Worm (Caenorhabditis elegans) whole organism, late embryonic: ENCODE data around the gene pccb-1.

Experiments used
- C38D4.7 ChIP-seq: fragments of 200-800 bp; sonication (Bioruptor generic); optimal IDR thresholded peaks from 2 replicates; lab custom pipeline; 2018; ENCODE audit warnings: mild to moderate bottlenecking, missing genetic modification characterization, moderate library complexity, missing compliant biosample characterization
- F13H6.1 ChIP-seq: sonication (generic microtip); optimal IDR thresholded peaks from 2 replicates; lab custom pipeline; 2016; ENCODE audit warnings: missing genetic modification characterization, missing compliant biosample characterization
- K09A11.1 ChIP-seq: sonication (generic microtip); optimal IDR thresholded peaks from 2 replicates; lab custom pipeline; 2017; ENCODE audit warnings: antibody characterized with exemption, mild to moderate bottlenecking, missing genetic modification characterization, missing compliant biosample characterization; ENCODE audit not compliant: insufficient read depth
- T23F11.4 ChIP-seq: fragments of 200-800 bp; sonication (Bioruptor generic); optimal IDR thresholded peaks from 2 replicates; lab custom pipeline; 2018; ENCODE audit warnings: mild to moderate bottlenecking, missing genetic modification characterization, missing compliant biosample characterization
- ama-1 ChIP-seq: fragments of 150-350 bp; optimal IDR thresholded peaks from 2 replicates; lab custom pipeline; 2014
- ceh-18 ChIP-seq: sonication (generic microtip); optimal IDR thresholded peaks from 2 replicates; lab custom pipeline; 2016; ENCODE audit warnings: missing genetic modification characterization, missing compliant biosample characterization
- ceh-22 ChIP-seq: sonication (generic microtip); optimal IDR thresholded peaks from 2 replicates; lab custom pipeline; 2017; ENCODE audit warnings: missing biosample characterization, missing genetic modification characterization
- ceh-31 ChIP-seq: sonication (generic microtip); optimal IDR thresholded peaks from 2 replicates; lab custom pipeline; 2016; ENCODE audit warnings: missing genetic modification characterization, missing compliant biosample characterization
- ceh-34 ChIP-seq: sonication (generic microtip); optimal IDR thresholded peaks from 2 replicates; lab custom pipeline; 2016; ENCODE audit warnings: mild to moderate bottlenecking, missing genetic modification characterization, missing compliant biosample characterization
- ceh-45 ChIP-seq: fragments of 200-800 bp; sonication (Bioruptor generic); IDR thresholded peaks from 2 replicates; pipeline ENCODE4 v1.3.6; 2022; ENCODE audit warnings: missing genetic modification reagents, missing genetic modification characterization, missing compliant biosample characterization
- ceh-48 ChIP-seq: sonication (generic microtip); optimal IDR thresholded peaks from 2 replicates; lab custom pipeline; 2016; ENCODE audit warnings: missing genetic modification characterization, inconsistent platforms, missing compliant biosample characterization
- che-1 ChIP-seq: sonication (generic microtip); optimal IDR thresholded peaks from 2 replicates; lab custom pipeline; 2016; ENCODE audit warnings: mild to moderate bottlenecking, missing genetic modification characterization, missing compliant biosample characterization
- dve-1 ChIP-seq: sonication (generic microtip); optimal IDR thresholded peaks from 2 replicates; lab custom pipeline; 2017; ENCODE audit warnings: antibody characterized with exemption, mild to moderate bottlenecking, missing genetic modification characterization, missing compliant biosample characterization
- elt-2 ChIP-seq: sonication (generic microtip); optimal IDR thresholded peaks from 2 replicates; lab custom pipeline; 2016; ENCODE audit warnings: missing genetic modification reagents, missing genetic modification characterization, missing compliant biosample characterization
- hlh-13 ChIP-seq: fragments of 200-800 bp; sonication (Bioruptor generic); optimal IDR thresholded peaks from 2 replicates; lab custom pipeline; 2018; ENCODE audit warnings: mild to moderate bottlenecking, missing genetic modification characterization, missing compliant biosample characterization
- hlh-30 ChIP-seq: sonication (generic microtip); optimal IDR thresholded peaks from 2 replicates; lab custom pipeline; 2017; ENCODE audit warnings: antibody characterized with exemption, missing genetic modification characterization, missing compliant biosample characterization; ENCODE audit not compliant: insufficient read depth
- hlh-6 ChIP-seq: sonication (generic microtip); optimal IDR thresholded peaks from 2 replicates; lab custom pipeline; 2016; ENCODE audit warnings: missing genotype, missing genetic modification characterization, missing compliant biosample characterization
- mec-3 ChIP-seq: sonication (generic microtip); optimal IDR thresholded peaks from 2 replicates; lab custom pipeline; 2016; ENCODE audit warnings: borderline replicate concordance, missing genetic modification characterization, missing compliant biosample characterization
- nfya-1 ChIP-seq: sonication (generic microtip); optimal IDR thresholded peaks from 2 replicates; lab custom pipeline; 2017; ENCODE audit warnings: missing genetic modification characterization, mild to moderate bottlenecking, missing compliant biosample characterization, antibody characterized with exemption, moderate library complexity
- pag-3 ChIP-seq: sonication (generic microtip); optimal IDR thresholded peaks from 2 replicates; lab custom pipeline; 2016; ENCODE audit warnings: missing compliant biosample characterization, missing genetic modification characterization, borderline replicate concordance
- pat-9 ChIP-seq: fragments of 200-800 bp; sonication (Bioruptor generic); optimal IDR thresholded peaks from 2 replicates; lab custom pipeline; 2018; ENCODE audit warnings: mild to moderate bottlenecking, missing genetic modification characterization, moderate library complexity, missing compliant biosample characterization
- pha-2 ChIP-seq: sonication (generic microtip); optimal IDR thresholded peaks from 2 replicates; lab custom pipeline; 2017; ENCODE audit warnings: mild to moderate bottlenecking, missing genetic modification characterization, missing compliant biosample characterization
- ref-2 ChIP-seq: sonication (generic microtip); optimal IDR thresholded peaks from 2 replicates; lab custom pipeline; 2016; ENCODE audit warnings: missing genetic modification characterization, missing compliant biosample characterization
- sdc-2 ChIP-seq: sonication (generic microtip); optimal IDR thresholded peaks from 2 replicates; lab custom pipeline; 2016; ENCODE audit warnings: missing genotype, missing genetic modification characterization, missing compliant biosample characterization
- tbx-2 ChIP-seq: sonication (generic microtip); optimal IDR thresholded peaks from 2 replicates; lab custom pipeline; 2016; ENCODE audit warnings: missing genetic modification characterization, missing compliant biosample characterization
- ttx-3 ChIP-seq: sonication (generic microtip); optimal IDR thresholded peaks from 2 replicates; lab custom pipeline; 2016; ENCODE audit warnings: missing genetic modification reagents, missing genetic modification characterization, missing compliant biosample characterization
- unc-3 ChIP-seq, 2 experiments: fragments of 200-800 bp in 1 of 2; sonication (Bioruptor generic) in 1 of 2; sonication (generic microtip) in 1 of 2; conservative IDR thresholded peaks in 1 of 2; optimal IDR thresholded peaks in 1 of 2; 2 replicates each; pipeline versions ENCODE4 v1.3.6 to Lab custom; 2016 to 2022; ENCODE audit warnings: missing compliant biosample characterization in 2 of 2, missing genetic modification characterization in 2 of 2, missing genetic modification reagents in 1 of 2
- unc-55 ChIP-seq: sonication (generic microtip); optimal IDR thresholded peaks from 2 replicates; lab custom pipeline; 2017; ENCODE audit warnings: missing biosample characterization, missing genetic modification reagents, missing genetic modification characterization

pccb-1 gene

ce11 chrX:3115134-3116032 is 26.0 kb downstream of the pccb-1 start:
- TF ChIP-seq unc-55 (GFP tag; lab: Kevin White, UChicago) (no peak), ceh-31 (tag; lab: Kevin White, UChicago) (no peak), nfya-1 (tag; lab: Kevin White, UChicago) (no peak), dve-1 (tag; lab: Kevin White, UChicago) (no peak), pag-3 (tag; lab: Kevin White, UChicago) (no peak), elt-2 (tag; lab: Kevin White, UChicago) (peak; percentile 27), ama-1 (no peak), mec-3 (tag; lab: Kevin White, UChicago) (peak; percentile 34), ceh-45 (GFP tag; lab: Robert Waterston, UW) (no peak), hlh-30 (peak; percentile 7)

- TF ChIP-seq ceh-31 (tag; lab: Kevin White, UChicago): peak; percentile 74
- peak; percentile 67 for TF ChIP-seq tbx-2 (tag; lab: Kevin White, UChicago)
- peak; percentile 83 for TF ChIP-seq ceh-18 (tag; lab: Kevin White, UChicago)
- no peak for TF ChIP-seq C38D4.7 (GFP tag; lab: Kevin White, UChicago)
- no peak for TF ChIP-seq unc-55 (GFP tag; lab: Kevin White, UChicago)
- TF ChIP-seq ama-1: no peak
- peak; percentile 4 for TF ChIP-seq pat-9
- TF ChIP-seq hlh-6 (tag; lab: Kevin White, UChicago): no peak
- peak; percentile 51 for TF ChIP-seq nfya-1 (tag; lab: Kevin White, UChicago)
- TF ChIP-seq ref-2 (tag; lab: Kevin White, UChicago): peak; percentile 24
- no peak for TF ChIP-seq T23F11.4 (GFP tag; lab: Kevin White, UChicago)
- no peak for TF ChIP-seq unc-3 (GFP tag; conservative IDR thresholded peaks at IDR 0.05; lab: Robert Waterston, UW)
- TF ChIP-seq unc-3 (tag; optimal IDR thresholded peaks at IDR 0.05; lab: Kevin White, UChicago): no peak
- no peak for TF ChIP-seq F13H6.1 (tag; lab: Kevin White, UChicago)
- peak; percentile 30 for TF ChIP-seq ceh-34 (tag; lab: Kevin White, UChicago)
- TF ChIP-seq pha-2 (tag; lab: Kevin White, UChicago): no peak
Measured at ce11 chrX:3116033-3116876, 26.9 kb downstream of the pccb-1 start, which contains the start of gene mai-1. Gene mai-1 (minus strand): TSS chrX:3116589.

DNA sequence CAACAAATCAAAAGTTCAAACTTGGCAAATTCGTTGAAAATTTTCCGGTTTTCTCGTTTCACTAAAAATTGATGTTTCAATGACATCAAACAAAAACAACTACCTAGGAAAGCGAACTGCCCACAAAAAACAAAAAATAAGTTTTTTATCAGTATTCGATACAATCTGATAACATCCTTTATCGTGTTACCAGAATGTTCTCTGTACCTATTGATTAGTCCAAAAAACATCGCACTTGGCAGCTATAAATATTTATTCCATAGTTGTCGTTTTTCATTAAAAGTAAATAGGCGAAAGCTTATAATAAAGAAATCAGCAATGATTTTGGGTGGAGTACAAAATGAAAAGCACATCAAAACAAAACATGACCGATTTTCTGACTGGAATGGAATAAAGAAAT is 27.9 kb downstream of the pccb-1 start:
- TF ChIP-seq elt-2 (tag; lab: Kevin White, UChicago) (peak; percentile 87), sdc-2 (tag; lab: Kevin White, UChicago) (no peak)
- TF ChIP-seq, all 69 proteins: peak for 1

DNA sequence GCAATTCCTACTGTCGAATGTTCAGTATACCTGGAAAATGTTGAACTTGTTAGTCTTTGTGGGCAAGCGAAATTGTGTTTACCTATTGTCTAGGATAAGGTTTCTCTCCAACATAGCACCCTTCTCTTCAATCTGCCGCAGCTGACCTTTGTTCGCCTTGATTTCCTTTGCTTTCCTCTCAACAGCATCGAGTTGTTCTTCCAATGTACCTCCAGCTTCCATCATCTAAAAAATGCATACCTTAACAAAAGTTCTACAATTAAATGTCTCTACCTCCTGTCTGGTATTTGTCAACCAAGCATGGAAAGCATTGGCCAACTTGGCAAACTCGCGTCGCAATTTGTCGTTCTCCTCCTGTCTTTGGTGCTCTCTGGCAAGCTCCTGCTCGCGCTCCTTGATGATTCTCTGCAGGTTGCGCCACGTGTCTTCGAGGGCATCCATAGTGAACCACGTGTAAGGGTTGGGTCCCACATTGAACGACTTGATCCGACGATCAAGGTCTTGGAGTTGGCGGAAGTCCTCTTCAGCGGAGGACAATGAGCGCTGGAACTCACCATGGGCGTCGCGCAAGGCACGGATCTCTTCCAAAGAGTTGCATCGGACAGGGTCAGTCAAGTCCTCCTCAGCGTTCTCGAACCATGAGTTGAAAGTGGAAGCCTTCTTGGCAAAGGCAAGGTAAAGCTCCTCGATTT is 29.4 kb downstream of the pccb-1 start:
- no peak for TF ChIP-seq ceh-45 (GFP tag; lab: Robert Waterston, UW)
- no peak for TF ChIP-seq ceh-48 (tag; lab: Kevin White, UChicago)
- TF ChIP-seq hlh-13 (GFP tag; lab: Kevin White, UChicago): no peak
- no peak for TF ChIP-seq dve-1 (tag; lab: Kevin White, UChicago)
- TF ChIP-seq ceh-22 (tag; lab: Kevin White, UChicago): no peak
- no peak for TF ChIP-seq ttx-3 (tag; lab: Kevin White, UChicago)
- no peak for TF ChIP-seq elt-2 (tag; lab: Kevin White, UChicago)
- TF ChIP-seq che-1 (tag; lab: Kevin White, UChicago): no peak
- no peak for TF ChIP-seq pag-3 (tag; lab: Kevin White, UChicago)
- no peak for TF ChIP-seq K09A11.1 (tag; lab: Kevin White, UChicago)
- TF ChIP-seq ceh-34 (tag; lab: Kevin White, UChicago): no peak
